Fruit fly (Drosophila melanogaster) whole organism, embryonic: Measurements from ENCODE around the gene Atu.

Experiments
- Adf1 ChIP-seq: fragments of 200-800 bp; sonication (Bioruptor generic); IDR thresholded peaks from 2 replicates; pipeline ENCODE4 v1.3.6; 2022; ENCODE audit warnings: missing biosample characterization, missing genetic modification characterization
- CG8944 ChIP-seq: fragments of 200-800 bp; sonication (Bioruptor generic); optimal IDR thresholded peaks from 3 replicates; lab custom pipeline; 2016; ENCODE audit warnings: missing biosample characterization, missing genetic modification characterization
- CHES-1-like ChIP-seq: fragments of 200-800 bp; sonication (Bioruptor generic); optimal IDR thresholded peaks from 2 replicates; lab custom pipeline; 2016; ENCODE audit warnings: missing biosample characterization, missing genetic modification characterization
- Doc2 ChIP-seq: fragments of 200-800 bp; sonication (Bioruptor generic); IDR thresholded peaks from 2 replicates; pipeline ENCODE4 v1.3.6; 2022; ENCODE audit warnings: missing biosample characterization, missing genetic modification characterization
- ken ChIP-seq: fragments of 200-800 bp; sonication (Bioruptor generic); IDR thresholded peaks from 3 replicates; pipeline ENCODE4 v1.3.6; 2022; ENCODE audit warnings: missing biosample characterization, missing genetic modification characterization
- tx ChIP-seq: fragments of 200-800 bp; sonication (Bioruptor generic); optimal IDR thresholded peaks from 2 replicates; lab custom pipeline; 2016; ENCODE audit warnings: missing biosample characterization, missing genetic modification characterization

- TF ChIP-seq Doc2 (GFP tag; lab: Robert Waterston, UW) (no peak), Adf1 (GFP tag; lab: Robert Waterston, UW) (no peak; the same call in 1 of the 2 replicates), ken (GFP tag; lab: Robert Waterston, UW) (peak; percentile 65; the same call in 1 of the 3 replicates), CHES-1-like (peak; percentile 58), tx (GFP tag; lab: Kevin White, UChicago) (peak; percentile 35), CG8944 (GFP tag; lab: Kevin White, UChicago) (peak; percentile 33)
Observed at dm6 chr3R:5606477-5606876, 6.7 kb upstream of the Atu start, which contains the start of gene asl.
